Worm (Caenorhabditis elegans): ENCODE data around the gene F19F10.14.

The F19F10.14 gene

ce11 chrV:7548017-7548416 lies 22.8 kb downstream of the F19F10.14 start:
- TF ChIP-seq flh-1 (GFP tag; optimal IDR thresholded peaks at IDR 0.05): no peak
- TF ChIP-seq ces-1 (GFP tag; optimal IDR thresholded peaks at IDR 0.05): no peak
- TF ChIP-seq mep-1 (tag; optimal IDR thresholded peaks at IDR 0.05): no peak
- TF ChIP-seq hlh-1 (tag; optimal IDR thresholded peaks at IDR 0.05): no peak
- TF ChIP-seq ztf-11 (tag; optimal IDR thresholded peaks at IDR 0.05): no peak
- TF ChIP-seq tbx-8 (GFP tag; optimal IDR thresholded peaks at IDR 0.05): no peak
- TF ChIP-seq elt-1 (tag; optimal IDR thresholded peaks at IDR 0.05; ENCODE audit: borderline replicate concordance, insufficient read depth): no peak
- TF ChIP-seq unc-120 (tag; optimal IDR thresholded peaks at IDR 0.05; ENCODE audit: poor library complexity, severe bottlenecking): no peak
- TF ChIP-seq ceh-83 (GFP tag; optimal IDR thresholded peaks at IDR 0.05): no peak
- no peak for TF ChIP-seq zip-8 (tag; optimal IDR thresholded peaks at IDR 0.05)
- no peak for TF ChIP-seq sem-2 (GFP tag; optimal IDR thresholded peaks at IDR 0.05)
- no peak for TF ChIP-seq sptf-1 (tag; optimal IDR thresholded peaks at IDR 0.05)
- TF ChIP-seq snpc-4 (tag; optimal IDR thresholded peaks at IDR 0.05): no peak
- no peak for TF ChIP-seq nhr-2 (tag; optimal IDR thresholded peaks at IDR 0.05)

ce11 chrV:7547479-7547878 lies 23.4 kb downstream of the F19F10.14 start, which contains the start of gene ftn-1:
ftn-1 (minus strand) TSS chrV:7547579.
- TF ChIP-seq drap-1 (GFP tag; optimal IDR thresholded peaks at IDR 0.05): no peak

ce11 chrV:7545187-7545586 lies 25.7 kb downstream of the F19F10.14 start, which contains the start of the genes C54F6.19 and nhx-3:
C54F6.19 (plus strand) TSS chrV:7545487.
nhx-3 (minus strand) TSS chrV:7545523.
- no peak for TF ChIP-seq nhr-237 (tag; optimal IDR thresholded peaks at IDR 0.05)

ce11 chrV:7543728-7544127 lies 27.1 kb downstream of the F19F10.14 start:
- TF ChIP-seq elt-1 (tag; optimal IDR thresholded peaks at IDR 0.05; ENCODE audit: borderline replicate concordance, insufficient read depth): no peak
- no peak for TF ChIP-seq drap-1 (GFP tag; optimal IDR thresholded peaks at IDR 0.05)
- TF ChIP-seq sptf-1 (tag; optimal IDR thresholded peaks at IDR 0.05): no peak
- no peak for TF ChIP-seq lsy-2 (tag; optimal IDR thresholded peaks at IDR 0.05)
- TF ChIP-seq mab-5 (tag; optimal IDR thresholded peaks at IDR 0.05): no peak
- peak; percentile 92 for TF ChIP-seq zip-8 (tag; optimal IDR thresholded peaks at IDR 0.05)

- no peak for TF ChIP-seq elt-3 (tag; optimal IDR thresholded peaks at IDR 0.05)
- TF ChIP-seq snpc-4 (tag; optimal IDR thresholded peaks at IDR 0.05): no peak
- no peak for TF ChIP-seq mep-1 (tag; optimal IDR thresholded peaks at IDR 0.05)
- no peak for TF ChIP-seq nhr-28 (tag; optimal IDR thresholded peaks at IDR 0.05)
- no peak for TF ChIP-seq ceh-43 (GFP tag; optimal IDR thresholded peaks at IDR 0.05)
Observed at ce11 chrV:7539015-7539414, 31.8 kb downstream of the F19F10.14 start, which contains the start of gene srh-268. srh-268 (plus strand) TSS chrV:7539315.

- TF ChIP-seq mab-5 (tag; optimal IDR thresholded peaks at IDR 0.05) (no peak), nhr-2 (tag; optimal IDR thresholded peaks at IDR 0.05) (no peak), unc-120 (tag; optimal IDR thresholded peaks at IDR 0.05; ENCODE audit: poor library complexity, severe bottlenecking) (no peak), zip-8 (tag; optimal IDR thresholded peaks at IDR 0.05) (no peak), sptf-1 (tag; optimal IDR thresholded peaks at IDR 0.05) (no peak), elt-3 (tag; optimal IDR thresholded peaks at IDR 0.05) (no peak), snpc-4 (tag; optimal IDR thresholded peaks at IDR 0.05) (no peak), hlh-1 (tag; optimal IDR thresholded peaks at IDR 0.05) (no peak), nhr-237 (tag; optimal IDR thresholded peaks at IDR 0.05) (no peak), ceh-39 (tag; optimal IDR thresholded peaks at IDR 0.05) (no peak), nhr-76 (tag; optimal IDR thresholded peaks at IDR 0.05) (no peak), nhr-12 (tag; optimal IDR thresholded peaks at IDR 0.05) (no peak), bed-3 (GFP tag; optimal IDR thresholded peaks at IDR 0.05) (no peak), M03D4.4 (tag; optimal IDR thresholded peaks at IDR 0.05) (no peak), ces-1 (GFP tag; optimal IDR thresholded peaks at IDR 0.05) (no peak), cnd-1 (tag; optimal IDR thresholded peaks at IDR 0.05) (no peak), unc-62 (GFP tag; optimal IDR thresholded peaks at IDR 0.05) (no peak), flh-1 (GFP tag; optimal IDR thresholded peaks at IDR 0.05) (no peak), elt-1 (tag; optimal IDR thresholded peaks at IDR 0.05; ENCODE audit: borderline replicate concordance, insufficient read depth) (no peak), lin-32 (GFP tag; optimal IDR thresholded peaks at IDR 0.05) (no peak)
Observed at ce11 chrV:7538018-7538417, 32.8 kb downstream of the F19F10.14 start, which contains the start of gene C54F6.12. C54F6.12 (minus strand) TSS chrV:7538118.

Data from whole organism, mixed stage, embryonic.